Worm (Caenorhabditis elegans): ENCODE measurements around the gene ZK121.2.

DNA sequence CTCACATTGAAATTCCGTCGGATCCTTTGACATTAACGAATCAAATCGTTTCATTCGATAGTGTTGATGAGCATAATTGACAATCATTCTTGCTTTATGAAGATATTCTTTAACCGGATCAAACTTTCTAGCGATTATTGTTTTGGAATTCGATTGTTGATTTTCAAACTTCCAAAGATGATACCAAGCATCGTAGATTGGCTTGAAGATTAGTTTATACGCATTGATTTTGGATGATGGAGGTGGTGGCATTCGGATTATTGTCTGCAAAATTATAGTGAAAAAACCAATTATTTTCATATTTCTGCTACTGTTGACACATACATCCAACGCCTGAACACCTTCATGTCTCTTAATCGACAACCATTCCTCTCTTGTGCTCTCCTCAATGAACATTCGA lies 46.6 kb downstream of the ZK121.2 start:
- TF ChIP-seq aly-1 (tag; optimal IDR thresholded peaks at IDR 0.05) (no peak), scrt-1 (GFP tag; IDR thresholded peaks at IDR 0.05) (no peak), hmbx-1 (tag; optimal IDR thresholded peaks at IDR 0.05) (no peak), ets-7 (tag; optimal IDR thresholded peaks at IDR 0.05) (no peak), ceh-13 (GFP tag; optimal IDR thresholded peaks at IDR 0.05) (no peak), flt-1 (GFP tag; IDR thresholded peaks at IDR 0.05) (no peak), ama-1 (optimal IDR thresholded peaks at IDR 0.05) (no peak), hnd-1 (tag; optimal IDR thresholded peaks at IDR 0.05) (no peak), tbx-11 (GFP tag; IDR thresholded peaks at IDR 0.05) (no peak), pes-1 (GFP tag; IDR thresholded peaks at IDR 0.05) (no peak), tbx-37 (GFP tag; conservative IDR thresholded peaks at IDR 0.05) (no peak), F13C5.2 (tag; optimal IDR thresholded peaks at IDR 0.05) (no peak)

Measured in whole organism, early embryonic.